Worm (Caenorhabditis elegans) whole organism, L3 larva: ENCODE results near the gene T20D4.15.

Experiments
- nfya-1 ChIP-seq: sonication (generic microtip); optimal IDR thresholded peaks from 2 replicates; lab custom pipeline; 2017; ENCODE audit warnings: missing genetic modification characterization, mild to moderate bottlenecking, missing compliant biosample characterization, antibody characterized with exemption, moderate library complexity; ENCODE audit not compliant: insufficient read depth
- nhr-77 ChIP-seq: fragments of 150-350 bp; optimal IDR thresholded peaks from 2 replicates; lab custom pipeline; 2014; ENCODE audit warnings: missing biosample characterization, missing genetic modification characterization
- sea-2 ChIP-seq: fragments of 150-350 bp; sonication (generic microtip); optimal IDR thresholded peaks from 4 replicates; lab custom pipeline; 2014; ENCODE audit warnings: missing biosample characterization, missing genetic modification reagents, missing genetic modification characterization

DNA sequence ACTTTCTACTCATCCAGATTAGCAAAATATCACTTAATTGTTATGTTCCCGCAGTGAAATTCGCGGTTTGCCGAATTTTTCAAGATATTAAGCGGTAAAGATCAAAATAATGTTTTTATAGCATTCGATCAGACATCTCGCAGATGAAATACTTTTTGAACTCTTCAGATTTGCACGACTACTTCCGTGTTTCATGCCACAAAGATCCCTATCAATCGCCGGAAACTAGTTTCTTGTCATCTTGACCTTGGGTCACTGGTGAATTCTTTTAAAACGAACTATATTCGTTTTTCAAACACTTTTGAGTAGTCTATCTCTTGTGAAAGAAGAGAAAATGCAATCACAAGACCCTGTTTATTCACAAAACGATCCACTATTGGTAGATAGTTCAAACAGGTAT, 18.5 kb upstream of the T20D4.15 start, which contains the start of gene txt-11:
- TF ChIP-seq sea-2 (GFP tag; lab: Kevin White, UChicago) (no peak), nhr-77 (tag; lab: Kevin White, UChicago) (no peak), nfya-1 (tag; lab: Kevin White, UChicago) (no peak)
